Fruit fly (Drosophila melanogaster) whole organism, embryonic: ENCODE measurements around the gene Dif.
A peak's percentile ranks its signal among the peaks of the same experiment; 100 is the strongest.

Experiments
- Asciz ChIP-seq: fragments of 200-800 bp; sonication (Bioruptor generic); optimal IDR thresholded peaks from 2 replicates; lab custom pipeline; 2017; ENCODE audit warnings: missing biosample characterization, mild to moderate bottlenecking, missing genetic modification characterization, missing genetic modification reagents
- CG10321 ChIP-seq: fragments of 200-800 bp; sonication (Bioruptor generic); IDR thresholded peaks from 2 replicates; pipeline ENCODE4 v1.3.6; 2022; ENCODE audit warnings: missing biosample characterization, missing genetic modification characterization
- CG12659 ChIP-seq: fragments of 200-800 bp; sonication (Bioruptor generic); optimal IDR thresholded peaks from 3 replicates; lab custom pipeline; 2017; ENCODE audit warnings: mild to moderate bottlenecking, missing biosample characterization, missing genetic modification reagents, missing genetic modification characterization
- CG12942 ChIP-seq: fragments of 200-800 bp; sonication (Bioruptor generic); optimal IDR thresholded peaks from 3 replicates; lab custom pipeline; 2016; ENCODE audit warnings: missing biosample characterization, missing genetic modification characterization
- CG13287 ChIP-seq: fragments of 200-800 bp; sonication (Bioruptor generic); IDR thresholded peaks from 2 replicates; pipeline ENCODE4 v1.3.6; 2022; ENCODE audit warnings: missing biosample characterization, missing genetic modification characterization; ENCODE audit not compliant: partially characterized antibody
- CG13424 ChIP-seq: fragments of 200-800 bp; sonication (Bioruptor generic); optimal IDR thresholded peaks from 2 replicates; lab custom pipeline; 2019; ENCODE audit warnings: missing biosample characterization, mild to moderate bottlenecking, missing genetic modification characterization, moderate library complexity
- CG14014 ChIP-seq: fragments of 200-800 bp; sonication (Bioruptor generic); IDR thresholded peaks from 2 replicates; pipeline ENCODE4 v1.3.6; 2022; ENCODE audit warnings: missing biosample characterization, missing genetic modification characterization
- CG14441 ChIP-seq: fragments of 200-800 bp; sonication (Bioruptor generic); IDR thresholded peaks from 2 replicates; pipeline ENCODE4 v1.3.6; 2022; ENCODE audit warnings: missing biosample characterization, missing genetic modification characterization
- CG14860 ChIP-seq: fragments of 200-800 bp; sonication (Bioruptor generic); IDR thresholded peaks from 3 replicates; pipeline ENCODE4 v1.3.6; 2022; ENCODE audit warnings: missing biosample characterization, missing genetic modification characterization; ENCODE audit not compliant: partially characterized antibody
- CG15269 ChIP-seq: fragments of 200-800 bp; sonication (Bioruptor generic); optimal IDR thresholded peaks from 2 replicates; lab custom pipeline; 2018; ENCODE audit warnings: missing biosample characterization, mild to moderate bottlenecking, missing genetic modification characterization, moderate library complexity
- CG17612 ChIP-seq: fragments of 200-800 bp; sonication (Bioruptor generic); IDR thresholded peaks from 2 replicates; pipeline ENCODE4 v1.3.6; 2022; ENCODE audit warnings: missing biosample characterization, missing genetic modification characterization
- CG17802 ChIP-seq: fragments of 200-800 bp; sonication (Bioruptor generic); optimal IDR thresholded peaks from 2 replicates; lab custom pipeline; 2018; ENCODE audit warnings: missing biosample characterization, mild to moderate bottlenecking, missing genetic modification characterization, moderate library complexity
- CG32767 ChIP-seq: fragments of 200-800 bp; sonication (Bioruptor generic); IDR thresholded peaks from 2 replicates; pipeline ENCODE4 v1.3.6; 2022; ENCODE audit warnings: missing biosample characterization, missing genetic modification characterization
- CG3407 ChIP-seq: fragments of 200-800 bp; sonication (Bioruptor generic); optimal IDR thresholded peaks from 2 replicates; lab custom pipeline; 2018; ENCODE audit warnings: missing biosample characterization, mild to moderate bottlenecking, missing genetic modification characterization
- CG3726 ChIP-seq: fragments of 200-800 bp; sonication (Bioruptor generic); IDR thresholded peaks from 3 replicates; pipeline ENCODE4, ENCODE4 v1.3.6; 2022; ENCODE audit warnings: missing biosample characterization, missing genetic modification characterization
- CG5245 ChIP-seq: fragments of 200-800 bp; sonication (Bioruptor generic); optimal IDR thresholded peaks from 3 replicates; lab custom pipeline; 2016; ENCODE audit warnings: missing biosample characterization, missing genetic modification characterization
- CG6854 ChIP-seq: fragments of 200-800 bp; sonication (Bioruptor generic); optimal IDR thresholded peaks from 3 replicates; lab custom pipeline; 2017; ENCODE audit warnings: missing biosample characterization, mild to moderate bottlenecking, missing genetic modification characterization
- CG7839 ChIP-seq: fragments of 200-800 bp; sonication (Bioruptor generic); optimal IDR thresholded peaks from 3 replicates; lab custom pipeline; 2018; ENCODE audit warnings: missing biosample characterization, mild to moderate bottlenecking, missing genetic modification characterization, moderate library complexity
- CG8388 ChIP-seq: fragments of 200-800 bp; sonication (Bioruptor generic); optimal IDR thresholded peaks from 2 replicates; lab custom pipeline; 2019; ENCODE audit warnings: missing biosample characterization, mild to moderate bottlenecking, missing genetic modification characterization, moderate library complexity
- CkIIα-i1 ChIP-seq: fragments of 200-800 bp; sonication (Bioruptor generic); IDR thresholded peaks from 2 replicates; pipeline ENCODE4 v1.3.6; 2022; ENCODE audit warnings: missing biosample characterization, missing genetic modification characterization
- Dad ChIP-seq: fragments of 200-800 bp; sonication (Bioruptor generic); optimal IDR thresholded peaks from 3 replicates; lab custom pipeline; 2016; ENCODE audit warnings: missing biosample characterization, missing genetic modification characterization
- Fer3 ChIP-seq: fragments of 200-800 bp; sonication (Bioruptor generic); optimal IDR thresholded peaks from 2 replicates; lab custom pipeline; 2018; ENCODE audit warnings: missing biosample characterization, mild to moderate bottlenecking, missing genetic modification characterization, moderate library complexity
- Gsc ChIP-seq: fragments of 200-800 bp; sonication (Bioruptor generic); IDR thresholded peaks from 2 replicates; pipeline ENCODE4 v1.3.6; 2022; ENCODE audit warnings: missing biosample characterization, missing genetic modification characterization
- Hey ChIP-seq: fragments of 200-800 bp; sonication (Bioruptor generic); optimal IDR thresholded peaks from 3 replicates; lab custom pipeline; 2018; ENCODE audit warnings: missing biosample characterization, mild to moderate bottlenecking, missing genetic modification characterization
- Lhr ChIP-seq: fragments of 200-800 bp; sonication (Bioruptor generic); optimal IDR thresholded peaks from 3 replicates; lab custom pipeline; 2017; ENCODE audit warnings: mild to moderate bottlenecking, missing biosample characterization, missing genetic modification reagents, missing genetic modification characterization
- Myb ChIP-seq: fragments of 200-800 bp; sonication (Bioruptor generic); optimal IDR thresholded peaks from 2 replicates; lab custom pipeline; 2016; ENCODE audit warnings: missing biosample characterization, missing genetic modification characterization
- Neu2 ChIP-seq: fragments of 200-800 bp; sonication (Bioruptor generic); optimal IDR thresholded peaks from 3 replicates; lab custom pipeline; 2016; ENCODE audit warnings: missing biosample characterization, missing genetic modification characterization, borderline replicate concordance
- Opbp ChIP-seq: fragments of 200-800 bp; sonication (Bioruptor generic); IDR thresholded peaks from 3 replicates; pipeline ENCODE4 v1.3.6; 2022; ENCODE audit warnings: missing biosample characterization, missing genetic modification characterization; ENCODE audit not compliant: partially characterized antibody
- abd-A ChIP-seq: fragments of 200-800 bp; sonication (Bioruptor generic); optimal IDR thresholded peaks from 3 replicates; lab custom pipeline; 2019; ENCODE audit warnings: missing biosample characterization, mild to moderate bottlenecking, missing genetic modification characterization, moderate library complexity
- bcd ChIP-seq: fragments of 200-800 bp; sonication (Bioruptor generic); optimal IDR thresholded peaks from 2 replicates; lab custom pipeline; 2017; ENCODE audit warnings: missing biosample characterization, mild to moderate bottlenecking, missing genetic modification characterization
- btn ChIP-seq: fragments of 200-800 bp; sonication (Bioruptor generic); optimal IDR thresholded peaks from 2 replicates; lab custom pipeline; 2016; ENCODE audit warnings: missing biosample characterization, missing genetic modification characterization
- dan ChIP-seq: fragments of 200-800 bp; sonication (Bioruptor generic); IDR thresholded peaks from 2 replicates; pipeline ENCODE4 v1.3.6; 2022; ENCODE audit warnings: missing biosample characterization, missing genetic modification characterization
- dysf ChIP-seq: fragments of 200-800 bp; sonication (Bioruptor generic); IDR thresholded peaks from 3 replicates; pipeline ENCODE4 v1.3.6; 2022; ENCODE audit warnings: missing biosample characterization, missing genetic modification characterization
- fd96Cb ChIP-seq: fragments of 200-800 bp; sonication (Bioruptor generic); optimal IDR thresholded peaks from 2 replicates; lab custom pipeline; 2018; ENCODE audit warnings: missing biosample characterization, mild to moderate bottlenecking, missing genetic modification characterization, moderate library complexity
- fru ChIP-seq: fragments of >200 bp; optimal IDR thresholded peaks from 2 replicates; lab custom pipeline; 2017
- gcm2 ChIP-seq: fragments of 200-800 bp; sonication (Bioruptor generic); optimal IDR thresholded peaks from 2 replicates; lab custom pipeline; 2016; ENCODE audit warnings: missing biosample characterization, missing genetic modification characterization
- gfzf ChIP-seq: fragments of 200-800 bp; sonication (Bioruptor generic); optimal IDR thresholded peaks from 2 replicates; lab custom pipeline; 2016; ENCODE audit warnings: missing biosample characterization, mild to moderate bottlenecking, missing genetic modification characterization, moderate library complexity
- hbn ChIP-seq: fragments of 200-800 bp; sonication (Bioruptor generic); IDR thresholded peaks from 2 replicates; pipeline ENCODE4 v1.3.6; 2022; ENCODE audit warnings: missing biosample characterization, missing genetic modification characterization; ENCODE audit not compliant: partially characterized antibody
- hkb ChIP-seq, 2 experiments: fragments of 200-800 bp in 1 of 2; fragments of >200 bp in 1 of 2; sonication (Bioruptor generic) in 1 of 2; IDR thresholded peaks in 1 of 2; optimal IDR thresholded peaks in 1 of 2; 2 replicates each; pipeline versions ENCODE4 v1.3.6 to Lab custom; 2017 to 2022; ENCODE audit warnings: missing biosample characterization in 1 of 2, missing genetic modification characterization in 1 of 2
- klu ChIP-seq: fragments of 200-800 bp; sonication (Bioruptor generic); IDR thresholded peaks from 2 replicates; pipeline ENCODE4 v1.3.6; 2022; ENCODE audit warnings: missing biosample characterization, missing genetic modification characterization
- lbe ChIP-seq: fragments of 200-800 bp; sonication (Bioruptor generic); optimal IDR thresholded peaks from 2 replicates; lab custom pipeline; 2016; ENCODE audit warnings: missing biosample characterization, mild to moderate bottlenecking, missing genetic modification characterization
- org-1 ChIP-seq: fragments of 200-800 bp; sonication (Bioruptor generic); optimal IDR thresholded peaks from 2 replicates; lab custom pipeline; 2017; ENCODE audit warnings: missing biosample characterization, missing genetic modification characterization
- pho ChIP-seq: fragments of 200-800 bp; sonication (Bioruptor generic); optimal IDR thresholded peaks from 2 replicates; lab custom pipeline; 2016; ENCODE audit warnings: missing biosample characterization, missing genetic modification characterization
- pros ChIP-seq: fragments of 200-800 bp; sonication (Bioruptor generic); optimal IDR thresholded peaks from 3 replicates; lab custom pipeline; 2019; ENCODE audit warnings: missing biosample characterization, mild to moderate bottlenecking, missing genetic modification characterization, moderate library complexity
- sc ChIP-seq, 3 experiments: fragments of >200 bp in 2 of 3; fragments of 200-800 bp in 1 of 3; sonication (Bioruptor generic) in 1 of 3; optimal IDR thresholded peaks; 2 replicates in 2 of 3; 3 replicates in 1 of 3; lab custom pipeline; 2017; ENCODE audit warnings: mild to moderate bottlenecking in 1 of 3, missing biosample characterization in 1 of 3, missing genetic modification characterization in 1 of 3, missing genetic modification reagents in 1 of 3
- sens ChIP-seq: fragments of 200-800 bp; sonication (Bioruptor generic); peaks from one replicate; lab custom pipeline; 2016; ENCODE audit warnings: missing biosample characterization, missing genetic modification characterization
- tll ChIP-seq, 2 experiments: fragments of 200-800 bp in 1 of 2; fragments of >200 bp in 1 of 2; sonication (Bioruptor generic) in 1 of 2; optimal IDR thresholded peaks; 2 replicates each; lab custom pipeline; 2017 to 2019; ENCODE audit warnings: missing biosample characterization in 2 of 2, missing genetic modification characterization in 2 of 2, mild to moderate bottlenecking in 1 of 2, moderate library complexity in 1 of 2
- tup ChIP-seq: fragments of 200-800 bp; sonication (Bioruptor generic); optimal IDR thresholded peaks from 2 replicates; lab custom pipeline; 2016; ENCODE audit warnings: missing biosample characterization, mild to moderate bottlenecking, missing genetic modification characterization, moderate library complexity
- usp ChIP-seq: fragments of >200 bp; optimal IDR thresholded peaks from 2 replicates; lab custom pipeline; 2017; ENCODE audit warnings: missing biosample characterization, missing genetic modification characterization
- zfh2 ChIP-seq: fragments of 200-800 bp; sonication (Bioruptor generic); optimal IDR thresholded peaks from 2 replicates; lab custom pipeline; 2016; ENCODE audit warnings: missing biosample characterization, missing genetic modification characterization

The Dif gene

dm6 chr2L:17382318-17382717 lies 50.6 kb downstream of the Dif start (continued):
- TF ChIP-seq CG7839 (peak; percentile 76), CG17802 (tag; lab: Kevin White, UChicago) (peak; percentile 37), CG15269 (tag; lab: Kevin White, UChicago) (peak; percentile 68), CG5245 (GFP tag; lab: Kevin White, UChicago) (peak; percentile 33), Lhr (GFP tag; lab: Kevin White, UChicago) (peak; percentile 11), CG12659 (GFP tag; lab: Kevin White, UChicago) (peak; percentile 54), CG14441 (0 out of 2 replicates have a peak, but pooled peaks have one; percentile 33), Dad (GFP tag; lab: Kevin White, UChicago) (no peak), CG6854 (GFP tag; lab: Kevin White, UChicago) (peak; percentile 51), dan (GFP tag; lab: Robert Waterston, UW) (no peak), klu (GFP tag; lab: Robert Waterston, UW) (no peak), Asciz (GFP tag; lab: Kevin White, UChicago) (peak; percentile 79), Neu2 (no peak), CG14014 (GFP tag; lab: Robert Waterston, UW) (peak; percentile 60), gcm2 (GFP tag; lab: Kevin White, UChicago) (no peak), usp (no peak), sens (GFP tag; lab: Kevin White, UChicago) (peak; percentile 88), Hey (tag; lab: Kevin White, UChicago) (peak; percentile 10), CG13424 (tag; lab: Kevin White, UChicago) (peak; percentile 89), hbn (GFP tag; lab: Robert Waterston, UW) (no peak), org-1 (GFP tag; lab: Kevin White, UChicago) (peak; percentile 79), fru (lab: Kevin White, UChicago) (no peak), CG12942 (GFP tag; lab: Kevin White, UChicago) (peak; percentile 31), zfh2 (GFP tag; lab: Kevin White, UChicago) (peak; percentile 55), tll (GFP tag; optimal IDR thresholded peaks at IDR 0.05; lab: Kevin White, UChicago) (no peak), Gsc (GFP tag; lab: Robert Waterston, UW) (no peak), lbe (GFP tag; lab: Kevin White, UChicago) (no peak), CkIIα-i1 (GFP tag; lab: Robert Waterston, UW) (no peak), CG13287 (GFP tag; lab: Robert Waterston, UW) (no peak), gfzf (GFP tag; lab: Kevin White, UChicago) (no peak), CG32767 (peak; percentile 44; the same call in 1 of the 2 replicates), CG10321 (GFP tag; lab: Robert Waterston, UW) (no peak), dysf (peak; percentile 50; the same call in 2 of the 3 replicates), hkb (optimal IDR thresholded peaks at IDR 0.05; lab: Kevin White, UChicago) (no peak), hkb (GFP tag; IDR thresholded peaks at IDR 0.05; lab: Robert Waterston, UW) (peak; percentile 56), sc (optimal IDR thresholded peaks at IDR 0.05; lab: Kevin White, UChicago) (no peak), sc (GFP tag; optimal IDR thresholded peaks at IDR 0.05; lab: Kevin White, UChicago) (peak; percentile 59), pho (GFP tag; lab: Kevin White, UChicago) (no peak), bcd (GFP tag; lab: Kevin White, UChicago) (peak; percentile 54), Opbp (GFP tag; lab: Robert Waterston, UW) (no peak), CG3407 (GFP tag; lab: Kevin White, UChicago) (peak; percentile 72), tup (GFP tag; lab: Kevin White, UChicago) (no peak), CG3726 (GFP tag; lab: Robert Waterston, UW) (no peak), abd-A (tag; lab: Kevin White, UChicago) (peak; percentile 56), Myb (GFP tag; lab: Kevin White, UChicago) (peak; percentile 3), CG8388 (GFP tag; lab: Kevin White, UChicago) (peak; percentile 74), pros (GFP tag; lab: Kevin White, UChicago) (peak; percentile 53), fd96Cb (tag; lab: Kevin White, UChicago) (peak; percentile 72), Fer3 (tag; lab: Kevin White, UChicago) (peak; percentile 71), CG17612 (GFP tag; lab: Robert Waterston, UW) (no peak), CG14860 (GFP tag; lab: Robert Waterston, UW) (no peak), btn (GFP tag; lab: Kevin White, UChicago) (no peak)
